Fruit fly (Drosophila melanogaster): ENCODE data around the gene sas.
A peak's percentile ranks its signal among the peaks of the same experiment; 100 is the strongest.

DNA sequence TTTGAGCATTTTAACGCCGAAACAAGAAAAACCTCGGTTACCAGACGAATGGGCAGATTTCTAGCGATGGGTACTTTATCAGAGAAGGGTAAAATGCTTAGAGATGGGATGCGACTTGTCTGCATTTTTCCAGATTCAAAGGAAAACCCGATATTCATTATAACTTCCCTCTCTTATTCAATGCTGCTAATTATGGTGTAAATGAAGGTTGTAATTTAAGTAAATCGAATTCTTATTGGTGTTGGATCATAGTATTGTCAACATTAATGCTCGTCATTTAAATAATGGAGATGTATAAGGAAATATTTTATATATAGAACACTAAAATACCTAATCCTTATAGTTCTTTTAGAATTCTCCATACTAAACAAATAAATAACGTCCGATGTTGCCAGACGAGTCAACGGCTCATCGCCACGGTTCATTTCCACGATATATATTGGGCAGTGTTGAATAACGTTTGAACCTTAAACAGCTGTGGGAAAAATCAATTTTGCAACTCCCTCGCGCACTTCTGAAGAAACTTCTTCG is 38.4 kb upstream of the sas start, which contains the start of the genes Alh and CG10098:
- TF ChIP-seq CG7101 (tag; optimal IDR thresholded peaks at IDR 0.05) (peak; percentile 82), Clk (GFP tag; optimal IDR thresholded peaks at IDR 0.05) (peak; percentile 86)

Data from whole organism, adult.